Worm (Caenorhabditis elegans) whole organism, L1 larva: ENCODE data around the gene henn-1.

Source experiments
- lin-39 ChIP-seq: fragments of 150-350 bp; optimal IDR thresholded peaks from 2 replicates; lab custom pipeline; 2014; ENCODE audit warnings: missing biosample characterization, missing genetic modification reagents, missing genetic modification characterization
- nhr-12 ChIP-seq: sonication (generic microtip); optimal IDR thresholded peaks from 2 replicates; lab custom pipeline; 2017; ENCODE audit warnings: missing biosample characterization, missing genetic modification characterization
- nhr-84 ChIP-seq: sonication (generic microtip); optimal IDR thresholded peaks from 2 replicates; lab custom pipeline; 2017; ENCODE audit warnings: missing biosample characterization, missing genetic modification characterization
- pag-3 ChIP-seq: sonication (generic microtip); optimal IDR thresholded peaks from 2 replicates; lab custom pipeline; 2017; ENCODE audit warnings: missing genetic modification characterization, mild to moderate bottlenecking, missing compliant biosample characterization, antibody characterized with exemption, borderline replicate concordance; ENCODE audit not compliant: insufficient read depth

- TF ChIP-seq nhr-12 (tag; lab: Kevin White, UChicago) (no peak), pag-3 (tag; lab: Kevin White, UChicago) (no peak), nhr-84 (tag; lab: Kevin White, UChicago) (no peak), lin-39 (tag; lab: Kevin White, UChicago) (no peak)
These were observed 16.9 kb downstream of the henn-1 start, which contains the start of the genes C02F5.10 and C02F5.2 for ce11 chrIII:8249381-8249780.
